Worm (Caenorhabditis elegans): ENCODE measurements around the gene F26F2.7.

The F26F2.7 gene

DNA sequence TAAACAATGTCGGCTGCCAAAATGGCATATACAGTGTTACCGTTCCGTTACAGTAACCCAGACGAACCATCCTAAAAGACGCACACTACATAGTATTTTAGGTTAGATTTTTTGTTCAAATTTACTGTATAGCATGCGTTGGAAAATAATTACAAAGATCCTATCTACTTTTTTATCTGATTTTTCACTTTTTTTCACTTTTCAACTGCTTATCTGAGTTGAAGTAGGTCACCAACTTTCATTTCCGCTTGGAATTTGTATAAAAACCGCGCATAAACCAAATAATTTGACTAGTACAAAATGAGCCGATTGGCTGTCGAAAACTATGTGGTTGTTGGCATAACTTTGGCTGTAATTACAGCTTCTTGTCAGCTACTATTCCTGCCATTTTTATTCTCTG is 19.0 kb downstream of the F26F2.7 start, which contains the start of gene col-163:
Gene col-163 (plus strand): TSS at position 301 of the 400 bp plus-strand sequence.
- TF ChIP-seq let-607 (tag; optimal IDR thresholded peaks at IDR 0.05) (no peak), him-1 (tag; optimal IDR thresholded peaks at IDR 0.05) (no peak), ztf-25 (GFP tag; IDR thresholded peaks at IDR 0.05) (no peak), efl-1 (GFP tag; optimal IDR thresholded peaks at IDR 0.05) (no peak), bed-1 (GFP tag; IDR thresholded peaks at IDR 0.05) (no peak), unc-130 (GFP tag; optimal IDR thresholded peaks at IDR 0.05) (no peak), somi-1 (GFP tag; optimal IDR thresholded peaks at IDR 0.05) (no peak), C06A6.2 (GFP tag; conservative IDR thresholded peaks at IDR 0.05) (no peak)

ce11 chrV:20600704-20601103 is 19.9 kb downstream of the F26F2.7 start:
- TF ChIP-seq ztf-28 (GFP tag; IDR thresholded peaks at IDR 0.05) (no peak), lag-1 (GFP tag; IDR thresholded peaks at IDR 0.05) (0 out of 2 replicates have a peak, but pooled peaks have one; percentile 75), B0261.1 (tag; optimal IDR thresholded peaks at IDR 0.05) (no peak), zfh-2 (GFP tag; conservative IDR thresholded peaks at IDR 0.05) (peak; percentile 55; the same call in 1 of the 2 replicates)

ce11 chrV:20603014-20603413 is 22.2 kb downstream of the F26F2.7 start, which contains the start of gene ttr-11:
ttr-11 (plus strand) TSS chrV:20603314.
- TF ChIP-seq Y67H2A.10 (GFP tag; conservative IDR thresholded peaks at IDR 0.05): no peak
- TF ChIP-seq ceh-27 (GFP tag; optimal IDR thresholded peaks at IDR 0.05): no peak
- no peak for TF ChIP-seq nfyb-1 (GFP tag; IDR thresholded peaks at IDR 0.05)
- TF ChIP-seq hmg-20 (GFP tag; IDR thresholded peaks at IDR 0.05): no peak
- TF ChIP-seq mxl-1 (tag; optimal IDR thresholded peaks at IDR 0.05): no peak
- TF ChIP-seq mel-28 (tag; optimal IDR thresholded peaks at IDR 0.05; ENCODE audit: borderline replicate concordance): no peak
- TF ChIP-seq ztf-22 (GFP tag; optimal IDR thresholded peaks at IDR 0.05): no peak
- no peak for TF ChIP-seq sdz-38 (tag; optimal IDR thresholded peaks at IDR 0.05)
- no peak for TF ChIP-seq hlh-26 (GFP tag; conservative IDR thresholded peaks at IDR 0.05)
- no peak for TF ChIP-seq repo-1 (tag; optimal IDR thresholded peaks at IDR 0.05)
- TF ChIP-seq F39B2.1 (GFP tag; IDR thresholded peaks at IDR 0.05): no peak

DNA sequence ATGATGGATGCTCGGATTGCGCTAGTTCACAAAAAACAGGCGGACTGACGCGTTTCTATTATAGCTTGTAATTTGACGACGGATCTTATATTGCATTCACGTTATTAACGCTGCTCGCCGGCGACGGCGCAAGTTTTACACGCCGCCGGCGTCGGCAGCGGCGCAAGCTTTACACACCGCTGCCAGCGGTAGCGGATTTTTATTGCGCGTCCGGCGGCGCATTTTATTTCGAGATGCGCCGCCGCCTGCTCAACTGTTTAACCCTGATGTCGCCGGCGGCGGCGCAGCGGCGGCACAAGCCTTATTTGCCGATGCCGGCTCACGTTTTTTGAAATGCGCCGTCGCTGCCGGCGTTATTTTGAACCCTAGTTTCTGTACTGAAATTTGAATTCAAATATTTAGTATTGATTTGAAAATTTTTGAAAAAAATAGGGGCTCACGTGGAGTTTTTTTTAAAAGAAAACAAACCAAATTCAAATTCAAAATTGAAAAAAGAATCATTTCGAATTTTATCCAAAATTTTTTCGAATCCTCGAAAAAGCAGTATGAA is 23.9 kb downstream of the F26F2.7 start, which contains the start of gene ttr-57:
Gene ttr-57 (plus strand): TSS at position 500 of the 550 bp plus-strand sequence.
- TF ChIP-seq mes-4 (tag; optimal IDR thresholded peaks at IDR 0.05) (no peak), T07F8.4 (tag; optimal IDR thresholded peaks at IDR 0.05) (no peak), lsl-1 (GFP tag; optimal IDR thresholded peaks at IDR 0.05) (no peak), cebp-2 (GFP tag; IDR thresholded peaks at IDR 0.05) (no peak), ceh-58 (GFP tag; IDR thresholded peaks at IDR 0.05) (no peak), egrh-3 (GFP tag; IDR thresholded peaks at IDR 0.05) (peak; percentile 57; the same call in 1 of the 2 replicates), rec-8 (tag; optimal IDR thresholded peaks at IDR 0.05) (no peak), snpc-1.1 (tag; optimal IDR thresholded peaks at IDR 0.05; ENCODE audit: insufficient read depth) (no peak), zfh-2 (GFP tag; conservative IDR thresholded peaks at IDR 0.05) (peak; percentile 84), ceh-27 (GFP tag; optimal IDR thresholded peaks at IDR 0.05) (no peak), C17E4.6 (GFP tag; IDR thresholded peaks at IDR 0.05) (no peak), ztf-22 (GFP tag; optimal IDR thresholded peaks at IDR 0.05) (no peak), hrde-1 (tag; optimal IDR thresholded peaks at IDR 0.05; ENCODE audit: borderline replicate concordance) (no peak)

Data from whole organism, young adult.